Fruit fly (Drosophila melanogaster) whole organism, embryonic: ENCODE measurements around the gene dj-1beta.

ENCODE experiments used
- Aef1 ChIP-seq: fragments of 200-800 bp; sonication (Bioruptor generic); IDR thresholded peaks from 3 replicates; pipeline ENCODE4 v1.3.6; 2022; ENCODE audit warnings: missing biosample characterization, missing genetic modification characterization
- Asciz ChIP-seq: fragments of 200-800 bp; sonication (Bioruptor generic); optimal IDR thresholded peaks from 2 replicates; lab custom pipeline; 2017; ENCODE audit warnings: missing biosample characterization, mild to moderate bottlenecking, missing genetic modification characterization, missing genetic modification reagents
- Atf3 ChIP-seq: fragments of 200-800 bp; sonication (Bioruptor generic); optimal IDR thresholded peaks from 3 replicates; lab custom pipeline; 2016; ENCODE audit warnings: missing biosample characterization, missing genetic modification characterization
- CG10654 ChIP-seq: fragments of 200-800 bp; sonication (Bioruptor generic); optimal IDR thresholded peaks from 2 replicates; lab custom pipeline; 2016; ENCODE audit warnings: missing biosample characterization, missing genetic modification characterization
- CG12236 ChIP-seq: fragments of 200-800 bp; sonication (Bioruptor generic); optimal IDR thresholded peaks from 2 replicates; lab custom pipeline; 2016; ENCODE audit warnings: missing biosample characterization, missing genetic modification characterization
- CG1233 ChIP-seq: fragments of 200-800 bp; sonication (Bioruptor generic); optimal IDR thresholded peaks from 4 replicates; lab custom pipeline; 2018; ENCODE audit warnings: missing biosample characterization, mild to moderate bottlenecking, missing genetic modification characterization
- CG14667 ChIP-seq: fragments of 200-800 bp; sonication (Bioruptor generic); IDR thresholded peaks from 2 replicates; pipeline ENCODE4 v1.3.6; 2022; ENCODE audit warnings: missing biosample characterization, missing genetic modification characterization
- CG15601 ChIP-seq: fragments of 200-800 bp; sonication (Bioruptor generic); optimal IDR thresholded peaks from 3 replicates; lab custom pipeline; 2019; ENCODE audit warnings: missing biosample characterization, mild to moderate bottlenecking, missing genetic modification characterization, moderate library complexity
- CG2202 ChIP-seq: fragments of 200-800 bp; sonication (Bioruptor generic); optimal IDR thresholded peaks from 2 replicates; lab custom pipeline; 2018; ENCODE audit warnings: missing biosample characterization, mild to moderate bottlenecking, missing genetic modification characterization
- CG33557 ChIP-seq: fragments of 200-800 bp; sonication (Bioruptor generic); optimal IDR thresholded peaks from 2 replicates; lab custom pipeline; 2019; ENCODE audit warnings: missing biosample characterization, mild to moderate bottlenecking, missing genetic modification characterization, moderate library complexity
- CG34224 ChIP-seq: fragments of 200-800 bp; sonication (Bioruptor generic); IDR thresholded peaks from 3 replicates; pipeline ENCODE4 v1.3.6; 2022; ENCODE audit warnings: missing biosample characterization, missing genetic modification characterization; ENCODE audit not compliant: partially characterized antibody
- CG34376 ChIP-seq: fragments of 200-800 bp; sonication (Bioruptor generic); optimal IDR thresholded peaks from 2 replicates; lab custom pipeline; 2018; ENCODE audit warnings: missing biosample characterization, mild to moderate bottlenecking, missing genetic modification characterization
- CG4282 ChIP-seq: fragments of 200-800 bp; sonication (Bioruptor generic); optimal IDR thresholded peaks from 2 replicates; lab custom pipeline; 2016; ENCODE audit warnings: missing biosample characterization, missing genetic modification characterization
- CG4360 ChIP-seq: fragments of 200-800 bp; sonication (Bioruptor generic); IDR thresholded peaks from 2 replicates; pipeline ENCODE4 v1.3.6; 2022; ENCODE audit warnings: missing biosample characterization, missing genetic modification characterization
- CG6175 ChIP-seq: fragments of 200-800 bp; sonication (Bioruptor generic); IDR thresholded peaks from 3 replicates; pipeline ENCODE4 v1.3.6; 2022; ENCODE audit warnings: missing biosample characterization, missing genetic modification characterization
- CG8290 ChIP-seq, 3 experiments: fragments of 200-800 bp; sonication (Bioruptor generic); optimal IDR thresholded peaks; 2 replicates each; lab custom pipeline; 2016 to 2019; ENCODE audit warnings: missing biosample characterization in 3 of 3, missing genetic modification characterization in 3 of 3, mild to moderate bottlenecking in 2 of 3, moderate library complexity in 1 of 3
- CG9609 ChIP-seq: fragments of 200-800 bp; sonication (Bioruptor generic); optimal IDR thresholded peaks from 3 replicates; lab custom pipeline; 2016; ENCODE audit warnings: missing biosample characterization, missing genetic modification characterization
- Chrac-16 ChIP-seq: fragments of 200-800 bp; sonication (Bioruptor generic); optimal IDR thresholded peaks from 3 replicates; lab custom pipeline; 2016; ENCODE audit warnings: missing biosample characterization, missing genetic modification characterization
- Fer1 ChIP-seq: fragments of 200-800 bp; sonication (Bioruptor generic); optimal IDR thresholded peaks from 2 replicates; lab custom pipeline; 2017; ENCODE audit warnings: missing biosample characterization, mild to moderate bottlenecking, missing genetic modification characterization
- Fer2 ChIP-seq: fragments of 200-800 bp; sonication (Bioruptor generic); optimal IDR thresholded peaks from 2 replicates; lab custom pipeline; 2018; ENCODE audit warnings: missing biosample characterization, mild to moderate bottlenecking, missing genetic modification characterization, moderate library complexity
- Hmx ChIP-seq: fragments of 200-800 bp; sonication (Bioruptor generic); optimal IDR thresholded peaks from 2 replicates; lab custom pipeline; 2016; ENCODE audit warnings: missing biosample characterization, missing genetic modification characterization
- Med ChIP-seq: fragments of 200-800 bp; sonication (Bioruptor generic); peaks from one replicate; lab custom pipeline; 2016; ENCODE audit warnings: missing biosample characterization, missing genetic modification characterization, mild to moderate bottlenecking, inconsistent platforms, moderate library complexity
- NK7.1 ChIP-seq: fragments of 200-800 bp; sonication (Bioruptor generic); optimal IDR thresholded peaks from 3 replicates; lab custom pipeline; 2016; ENCODE audit warnings: missing biosample characterization, missing genetic modification characterization
- Side ChIP-seq: fragments of 200-800 bp; sonication (Bioruptor generic); optimal IDR thresholded peaks from 2 replicates; lab custom pipeline; 2016; ENCODE audit warnings: missing biosample characterization, missing genetic modification characterization
- Sox100B ChIP-seq: fragments of 200-800 bp; sonication (Bioruptor generic); optimal IDR thresholded peaks from 3 replicates; lab custom pipeline; 2018; ENCODE audit warnings: missing biosample characterization, mild to moderate bottlenecking, missing genetic modification characterization
- Sox102F ChIP-seq: fragments of 200-800 bp; sonication (Bioruptor generic); optimal IDR thresholded peaks from 2 replicates; lab custom pipeline; 2018; ENCODE audit warnings: missing biosample characterization, mild to moderate bottlenecking, missing genetic modification characterization, moderate library complexity
- Stat92E ChIP-seq, 3 experiments: fragments of >200 bp in 2 of 3; fragments of 200-800 bp in 1 of 3; sonication (Bioruptor generic) in 1 of 3; optimal IDR thresholded peaks; 2 replicates each; lab custom pipeline; 2017 to 2019; ENCODE audit warnings: missing biosample characterization in 3 of 3, missing genetic modification characterization in 3 of 3, mild to moderate bottlenecking in 1 of 3, moderate library complexity in 1 of 3
- TFAM ChIP-seq: fragments of 200-800 bp; sonication (Bioruptor generic); optimal IDR thresholded peaks from 2 replicates; lab custom pipeline; 2017; ENCODE audit warnings: missing biosample characterization, missing genetic modification characterization, inconsistent platforms
- Taf1 ChIP-seq: fragments of 200-800 bp; sonication (Bioruptor generic); IDR thresholded peaks from 2 replicates; pipeline ENCODE4 v1.3.6; 2022; ENCODE audit warnings: missing biosample characterization, missing genetic modification characterization
- ato ChIP-seq: fragments of 200-800 bp; sonication (Bioruptor generic); IDR thresholded peaks from 2 replicates; pipeline ENCODE4 v1.3.6; 2022; ENCODE audit warnings: missing biosample characterization, missing genetic modification characterization; ENCODE audit not compliant: partially characterized antibody
- chinmo ChIP-seq: fragments of 200-800 bp; sonication (Bioruptor generic); IDR thresholded peaks from 4 replicates; pipeline ENCODE4 v1.3.6; 2022; ENCODE audit warnings: missing biosample characterization, missing genetic modification characterization; ENCODE audit not compliant: partially characterized antibody
- chm ChIP-seq: fragments of 200-800 bp; sonication (Bioruptor generic); IDR thresholded peaks from 2 replicates; pipeline ENCODE4 v1.3.6; 2022; ENCODE audit warnings: missing biosample characterization, missing genetic modification characterization
- ci ChIP-seq: fragments of 200-800 bp; sonication (Bioruptor generic); IDR thresholded peaks from 3 replicates; pipeline ENCODE4 v1.3.6; 2022; ENCODE audit warnings: missing biosample characterization, missing genetic modification characterization
- gfzf ChIP-seq: fragments of 200-800 bp; sonication (Bioruptor generic); optimal IDR thresholded peaks from 2 replicates; lab custom pipeline; 2016; ENCODE audit warnings: missing biosample characterization, mild to moderate bottlenecking, missing genetic modification characterization, moderate library complexity
- grn ChIP-seq: fragments of 200-800 bp; sonication (Bioruptor generic); optimal IDR thresholded peaks from 3 replicates; lab custom pipeline; 2017; ENCODE audit warnings: missing biosample characterization, missing genetic modification characterization
- gt ChIP-seq: fragments of 200-800 bp; sonication (Bioruptor generic); IDR thresholded peaks from 2 replicates; pipeline ENCODE4 v1.3.6; 2022; ENCODE audit warnings: missing biosample characterization, missing genetic modification characterization
- hb ChIP-seq: fragments of 200-800 bp; sonication (Bioruptor generic); IDR thresholded peaks from 3 replicates; pipeline ENCODE4 v1.3.6; 2022; ENCODE audit warnings: missing biosample characterization, missing genetic modification characterization; ENCODE audit not compliant: partially characterized antibody
- her ChIP-seq: fragments of 200-800 bp; sonication (Bioruptor generic); optimal IDR thresholded peaks from 2 replicates; lab custom pipeline; 2016; ENCODE audit warnings: missing biosample characterization, missing genetic modification characterization
- oc ChIP-seq: fragments of 200-800 bp; sonication (Bioruptor generic); optimal IDR thresholded peaks from 2 replicates; lab custom pipeline; 2018; ENCODE audit warnings: missing biosample characterization, mild to moderate bottlenecking, missing genetic modification characterization, moderate library complexity
- onecut ChIP-seq: fragments of 200-800 bp; sonication (Bioruptor generic); IDR thresholded peaks from 2 replicates; pipeline ENCODE4 v1.3.6; 2022; ENCODE audit warnings: missing biosample characterization, missing genetic modification characterization
- pros ChIP-seq: fragments of 200-800 bp; sonication (Bioruptor generic); optimal IDR thresholded peaks from 3 replicates; lab custom pipeline; 2019; ENCODE audit warnings: missing biosample characterization, mild to moderate bottlenecking, missing genetic modification characterization, moderate library complexity
- row ChIP-seq: fragments of 200-800 bp; sonication (Bioruptor generic); IDR thresholded peaks from 3 replicates; pipeline ENCODE4 v1.3.6; 2022; ENCODE audit warnings: missing biosample characterization, missing genetic modification characterization
- scrt ChIP-seq: fragments of 200-800 bp; sonication (Bioruptor generic); optimal IDR thresholded peaks from 2 replicates; lab custom pipeline; 2018; ENCODE audit warnings: missing biosample characterization, mild to moderate bottlenecking, missing genetic modification characterization, moderate library complexity
- sens ChIP-seq: fragments of 200-800 bp; sonication (Bioruptor generic); peaks from one replicate; lab custom pipeline; 2016; ENCODE audit warnings: missing biosample characterization, missing genetic modification characterization
- slou ChIP-seq: fragments of 200-800 bp; sonication (Bioruptor generic); optimal IDR thresholded peaks from 3 replicates; lab custom pipeline; 2016; ENCODE audit warnings: missing biosample characterization, missing genetic modification characterization
- sna ChIP-seq: fragments of 200-800 bp; sonication (Bioruptor generic); IDR thresholded peaks from 2 replicates; pipeline ENCODE4 v1.3.6; 2022; ENCODE audit warnings: missing biosample characterization, missing genetic modification characterization; ENCODE audit not compliant: partially characterized antibody
- sqz ChIP-seq: fragments of 200-800 bp; sonication (Bioruptor generic); optimal IDR thresholded peaks from 3 replicates; lab custom pipeline; 2018; ENCODE audit warnings: missing biosample characterization, mild to moderate bottlenecking, missing genetic modification characterization
- unpg ChIP-seq: fragments of 200-800 bp; sonication (Bioruptor generic); optimal IDR thresholded peaks from 3 replicates; lab custom pipeline; 2018; ENCODE audit warnings: missing biosample characterization, mild to moderate bottlenecking, missing genetic modification characterization, moderate library complexity
- vvl ChIP-seq: fragments of 200-800 bp; sonication (Bioruptor generic); IDR thresholded peaks from 2 replicates; pipeline ENCODE4 v1.3.6; 2022; ENCODE audit warnings: missing biosample characterization, missing genetic modification characterization

dj-1beta gene

DNA sequence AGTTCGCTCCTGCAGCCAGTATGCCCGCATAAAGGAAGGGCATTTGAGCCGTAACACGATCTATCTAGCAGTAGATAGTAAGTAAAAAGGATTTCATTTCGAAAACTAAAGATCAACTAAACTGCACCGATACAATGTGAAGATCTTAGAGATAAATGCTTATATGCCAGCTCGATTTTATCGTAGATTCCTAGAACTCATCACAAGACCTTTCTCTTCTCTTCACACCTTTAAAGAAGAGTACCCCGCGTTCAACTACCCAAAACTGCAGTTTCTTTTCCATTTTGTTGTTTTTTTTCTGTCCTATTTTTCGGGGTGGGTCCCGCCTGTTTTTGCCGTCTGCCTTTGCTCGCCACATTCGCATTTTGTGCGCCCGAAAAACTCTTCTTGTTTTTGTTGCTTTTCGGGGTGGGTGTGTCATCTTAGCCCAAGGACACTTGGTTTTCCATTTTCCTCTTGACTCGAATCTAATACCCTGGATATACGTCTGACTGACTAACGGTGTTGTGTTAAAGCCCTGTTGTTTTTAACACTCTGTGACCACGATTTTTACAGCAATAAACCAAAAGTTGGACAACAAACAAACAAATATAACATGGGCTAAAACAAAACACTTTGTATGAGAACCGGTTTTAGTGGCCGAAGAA is 2.5 kb downstream of the dj-1beta start (continued):
- TF ChIP-seq NK7.1 (GFP tag; lab: Kevin White, UChicago) (no peak), chinmo (GFP tag; lab: Robert Waterston, UW) (peak; percentile 74; the same call in 1 of the 4 replicates), her (no peak), CG8290 (GFP tag; optimal IDR thresholded peaks at IDR 0.05; lab: Kevin White, UChicago) (no peak), CG8290 (tag; optimal IDR thresholded peaks at IDR 0.05; lab: Kevin White, UChicago) (no peak), CG34376 (GFP tag; lab: Kevin White, UChicago) (no peak), CG33557 (no peak), Hmx (no peak), Taf1 (no peak), gt (GFP tag; lab: Robert Waterston, UW) (no peak), Fer2 (tag; lab: Kevin White, UChicago) (no peak), Aef1 (GFP tag; lab: Robert Waterston, UW) (no peak), row (0 out of 3 replicates have a peak, but pooled peaks have one; percentile 17), unpg (GFP tag; lab: Kevin White, UChicago) (no peak), Side (GFP tag; lab: Kevin White, UChicago) (no peak), Chrac-16 (no peak), CG2202 (tag; lab: Kevin White, UChicago) (no peak), TFAM (GFP tag; lab: Kevin White, UChicago) (no peak), CG4360 (GFP tag; lab: Robert Waterston, UW) (peak; percentile 86), CG10654 (GFP tag; lab: Kevin White, UChicago) (no peak), onecut (GFP tag; lab: Robert Waterston, UW) (no peak), sna (GFP tag; lab: Robert Waterston, UW) (no peak), scrt (no peak), grn (peak; percentile 88), Med (GFP tag; lab: Kevin White, UChicago) (peak; percentile 12), pros (GFP tag; lab: Kevin White, UChicago) (peak; percentile 97), hb (no peak), gfzf (GFP tag; lab: Kevin White, UChicago) (no peak), CG34224 (GFP tag; lab: Robert Waterston, UW) (no peak), CG12236 (GFP tag; lab: Kevin White, UChicago) (no peak), Stat92E (GFP tag; optimal IDR thresholded peaks at IDR 0.05; lab: Kevin White, UChicago) (peak in 1 of 3 experiments; percentile 88), CG1233 (GFP tag; lab: Kevin White, UChicago) (no peak)

DNA sequence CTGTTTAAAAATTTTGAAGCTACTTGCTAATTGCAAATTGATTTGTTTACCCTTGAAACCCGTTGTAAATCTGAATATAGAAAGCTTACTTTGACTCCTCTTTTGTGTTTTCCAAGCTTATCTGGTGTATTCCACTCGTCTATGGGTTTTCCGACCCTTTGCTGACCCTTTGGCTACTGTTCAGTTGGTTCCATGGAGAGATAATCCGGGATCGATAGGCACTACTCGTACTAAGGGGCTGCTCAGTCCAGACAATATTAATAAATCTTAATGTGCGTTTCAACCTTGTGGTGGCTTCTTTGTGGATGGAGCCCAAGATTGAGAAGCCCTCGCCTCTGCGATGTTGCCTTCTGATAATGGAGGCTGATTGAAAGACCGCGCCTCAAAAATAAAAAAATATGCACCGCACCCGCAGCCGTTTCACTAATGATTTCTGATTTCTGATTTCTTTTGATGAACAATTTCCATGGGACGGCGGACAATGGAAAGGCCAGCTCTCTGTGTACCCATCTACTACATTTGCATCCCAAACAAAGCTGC is 3.4 kb downstream of the dj-1beta start:
- no peak for TF ChIP-seq Asciz (GFP tag; lab: Kevin White, UChicago)
- no peak for TF ChIP-seq ato (GFP tag; lab: Robert Waterston, UW)
- TF ChIP-seq oc (tag; lab: Kevin White, UChicago) = peak; percentile 30
- peak; percentile 59 for TF ChIP-seq sens (GFP tag; lab: Kevin White, UChicago)
- TF ChIP-seq Fer1 = no peak
- TF ChIP-seq Med (GFP tag; lab: Kevin White, UChicago) = peak; percentile 71
- TF ChIP-seq vvl (GFP tag; lab: Robert Waterston, UW) = peak; percentile 50; the same call in 1 of the 2 replicates
- no peak for TF ChIP-seq slou (GFP tag; lab: Kevin White, UChicago)
- no peak for TF ChIP-seq CG9609 (GFP tag; lab: Kevin White, UChicago)
- 0 out of 4 replicates have a peak, but pooled peaks have one; percentile 22 for TF ChIP-seq chinmo (GFP tag; lab: Robert Waterston, UW)
- peak; percentile 37 for TF ChIP-seq CG15601 (tag; lab: Kevin White, UChicago)
- no peak for TF ChIP-seq Atf3 (GFP tag; lab: Kevin White, UChicago)
- TF ChIP-seq CG6175 = no peak
- no peak for TF ChIP-seq CG14667
- TF ChIP-seq CG4282 (GFP tag; lab: Kevin White, UChicago) = no peak
- TF ChIP-seq Sox100B (GFP tag; lab: Kevin White, UChicago) = no peak
- no peak for TF ChIP-seq CG34376 (GFP tag; lab: Kevin White, UChicago)
- TF ChIP-seq ci = 0 out of 3 replicates have a peak, but pooled peaks have one; percentile 53
- TF ChIP-seq chm (GFP tag; lab: Robert Waterston, UW) = no peak
- peak; percentile 24 for TF ChIP-seq sqz (GFP tag; lab: Kevin White, UChicago)
- no peak for TF ChIP-seq Sox102F (GFP tag; lab: Kevin White, UChicago)
